Worm (Caenorhabditis elegans): ENCODE results near the gene Y53F4B.43.
"Not testable (repeated sequence)": the region's sequence is repeated elsewhere in the genome, so short reads cannot be mapped to it uniquely, and the experiment has no call there.

Gene Y53F4B.43

DNA sequence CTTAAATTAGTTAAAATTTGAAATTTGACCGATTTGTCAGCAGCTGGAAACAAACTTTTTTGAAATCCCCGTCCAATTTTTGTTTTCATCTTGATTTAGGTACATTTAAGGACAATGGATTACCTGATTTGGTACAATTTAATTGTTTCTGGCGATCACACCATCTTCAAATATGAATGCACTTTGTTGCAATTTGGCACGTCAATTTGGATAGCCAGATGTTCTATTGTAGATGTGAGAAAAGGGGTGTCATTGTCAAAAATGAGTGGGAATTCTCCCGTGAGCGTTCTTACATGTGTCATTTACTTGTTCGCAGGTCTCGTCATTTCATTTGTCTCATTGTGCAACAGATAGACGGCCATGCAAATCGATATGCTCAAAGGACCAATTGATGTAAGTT is at the start of gene Y53F4B.43:
Y53F4B.43 (plus strand) TSS at position 301 of the 400 bp plus-strand sequence.
- TF ChIP-seq ets-7, tra-4, F13C5.2 (tag; optimal IDR thresholded peaks at IDR 0.05): not testable (repeated sequence)

DNA sequence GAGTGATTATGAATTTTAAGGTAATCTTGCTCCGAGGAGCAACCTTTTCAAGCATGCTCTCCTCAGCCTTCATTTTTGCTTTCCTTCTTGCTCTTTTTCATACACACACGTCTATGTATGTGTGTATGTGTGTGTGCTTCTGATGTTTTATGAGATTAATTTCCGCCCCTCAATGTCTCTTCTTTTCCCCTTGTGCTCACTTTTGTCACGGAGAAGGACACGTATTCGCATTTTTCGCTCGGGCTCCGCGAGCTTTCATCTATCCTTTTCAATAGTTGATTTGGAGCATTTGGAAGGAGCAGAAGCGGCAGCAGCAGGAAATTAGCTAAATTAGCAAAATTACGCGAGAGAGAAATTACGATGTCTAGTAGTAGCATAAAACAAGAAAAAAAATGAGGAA is 47.9 kb upstream of the Y53F4B.43 start:
- TF ChIP-seq flt-1 (GFP tag; IDR thresholded peaks at IDR 0.05): no peak
- no peak for TF ChIP-seq hmg-4 (GFP tag; optimal IDR thresholded peaks at IDR 0.05)
- no peak for TF ChIP-seq tra-4 (tag; optimal IDR thresholded peaks at IDR 0.05)
- no peak for TF ChIP-seq hnd-1 (tag; optimal IDR thresholded peaks at IDR 0.05)
- no peak for TF ChIP-seq B0310.2 (tag; optimal IDR thresholded peaks at IDR 0.05)
- no peak for TF ChIP-seq ceh-36 (tag; optimal IDR thresholded peaks at IDR 0.05)
- TF ChIP-seq tbx-11 (GFP tag; IDR thresholded peaks at IDR 0.05): no peak
- no peak for TF ChIP-seq ets-7 (tag; optimal IDR thresholded peaks at IDR 0.05)
- no peak for TF ChIP-seq scrt-1 (GFP tag; IDR thresholded peaks at IDR 0.05)
- TF ChIP-seq F13C5.2 (tag; optimal IDR thresholded peaks at IDR 0.05): no peak
- no peak for TF ChIP-seq sea-1 (GFP tag; conservative IDR thresholded peaks at IDR 0.05)
- no peak for TF ChIP-seq ceh-13 (GFP tag; optimal IDR thresholded peaks at IDR 0.05)
- TF ChIP-seq pes-1 (GFP tag; IDR thresholded peaks at IDR 0.05): no peak
- TF ChIP-seq hmbx-1 (tag; optimal IDR thresholded peaks at IDR 0.05): no peak
- no peak for TF ChIP-seq ama-1 (optimal IDR thresholded peaks at IDR 0.05)
- TF ChIP-seq aly-1 (tag; optimal IDR thresholded peaks at IDR 0.05): no peak
- no peak for TF ChIP-seq tbx-37 (GFP tag; conservative IDR thresholded peaks at IDR 0.05)

ce11 chrII:14940980-14941379 is 47.3 kb upstream of the Y53F4B.43 start:
- TF ChIP-seq hmg-4 (GFP tag; optimal IDR thresholded peaks at IDR 0.05) (no peak), B0310.2 (tag; optimal IDR thresholded peaks at IDR 0.05) (no peak), tbx-11 (GFP tag; IDR thresholded peaks at IDR 0.05) (no peak), ceh-36 (tag; optimal IDR thresholded peaks at IDR 0.05) (no peak), tra-4 (tag; optimal IDR thresholded peaks at IDR 0.05) (no peak), flt-1 (GFP tag; IDR thresholded peaks at IDR 0.05) (no peak), aly-1 (tag; optimal IDR thresholded peaks at IDR 0.05) (no peak), ets-7 (tag; optimal IDR thresholded peaks at IDR 0.05) (no peak), scrt-1 (GFP tag; IDR thresholded peaks at IDR 0.05) (no peak), F13C5.2 (tag; optimal IDR thresholded peaks at IDR 0.05) (no peak)

ce11 chrII:14945518-14945917 is 42.8 kb upstream of the Y53F4B.43 start:
- TF ChIP-seq hnd-1 (tag; optimal IDR thresholded peaks at IDR 0.05): no peak
- TF ChIP-seq scrt-1 (GFP tag; IDR thresholded peaks at IDR 0.05): no peak
- TF ChIP-seq sea-1 (GFP tag; conservative IDR thresholded peaks at IDR 0.05): no peak

ce11 chrII:14946545-14946944 is 41.7 kb upstream of the Y53F4B.43 start:
- TF ChIP-seq hnd-1 (tag; optimal IDR thresholded peaks at IDR 0.05) (no peak), scrt-1 (GFP tag; IDR thresholded peaks at IDR 0.05) (no peak), sea-1 (GFP tag; conservative IDR thresholded peaks at IDR 0.05) (no peak)

- TF ChIP-seq tra-4 (tag; optimal IDR thresholded peaks at IDR 0.05) (no peak), ceh-36 (tag; optimal IDR thresholded peaks at IDR 0.05) (no peak), aly-1 (tag; optimal IDR thresholded peaks at IDR 0.05) (no peak)
Measured at ce11 chrII:14952464-14953064, 35.7 kb upstream of the Y53F4B.43 start.

DNA sequence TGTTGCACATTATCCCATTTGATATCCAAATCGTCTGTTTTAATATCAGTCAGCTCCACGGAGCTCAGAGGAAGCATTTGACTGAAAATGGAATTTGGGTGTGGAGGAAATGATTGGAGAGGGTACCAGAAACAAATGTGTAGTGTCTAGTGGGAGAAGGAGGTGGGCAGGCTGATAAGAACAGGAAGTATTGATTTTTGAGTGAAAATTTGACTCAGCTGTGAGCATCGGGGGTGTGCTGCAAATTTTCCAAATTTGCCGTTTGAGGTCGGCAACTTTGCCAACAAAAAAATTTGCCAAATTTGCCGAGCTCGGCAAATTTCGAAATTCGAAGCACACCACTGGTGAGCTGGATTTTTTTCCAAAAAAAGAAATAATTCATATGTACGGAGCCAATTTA is 30.2 kb upstream of the Y53F4B.43 start, which contains the start of gene Y53F4B.1:
Y53F4B.1 (minus strand) TSS at position 101 of the 400 bp plus-strand sequence.
- TF ChIP-seq tra-4 (tag; optimal IDR thresholded peaks at IDR 0.05) (no peak), aly-1 (tag; optimal IDR thresholded peaks at IDR 0.05) (no peak), tbx-11 (GFP tag; IDR thresholded peaks at IDR 0.05) (no peak), flt-1 (GFP tag; IDR thresholded peaks at IDR 0.05) (no peak), pes-1 (GFP tag; IDR thresholded peaks at IDR 0.05) (no peak), ama-1 (optimal IDR thresholded peaks at IDR 0.05) (no peak), tbx-37 (GFP tag; conservative IDR thresholded peaks at IDR 0.05) (no peak), F13C5.2 (tag; optimal IDR thresholded peaks at IDR 0.05) (no peak), hmbx-1 (tag; optimal IDR thresholded peaks at IDR 0.05) (no peak), ceh-13 (GFP tag; optimal IDR thresholded peaks at IDR 0.05) (no peak), hnd-1 (tag; optimal IDR thresholded peaks at IDR 0.05) (no peak), B0310.2 (tag; optimal IDR thresholded peaks at IDR 0.05) (no peak), hmg-4 (GFP tag; optimal IDR thresholded peaks at IDR 0.05) (no peak), scrt-1 (GFP tag; IDR thresholded peaks at IDR 0.05) (no peak), ceh-36 (tag; optimal IDR thresholded peaks at IDR 0.05) (no peak), ets-7 (tag; optimal IDR thresholded peaks at IDR 0.05) (no peak), sea-1 (GFP tag; conservative IDR thresholded peaks at IDR 0.05) (no peak)

ce11 chrII:14959273-14959672 is 29.0 kb upstream of the Y53F4B.43 start:
- TF ChIP-seq aly-1 (tag; optimal IDR thresholded peaks at IDR 0.05) (no peak), pes-1 (GFP tag; IDR thresholded peaks at IDR 0.05) (no peak), ceh-36 (tag; optimal IDR thresholded peaks at IDR 0.05) (no peak)

- TF ChIP-seq aly-1 (tag; optimal IDR thresholded peaks at IDR 0.05) (no peak), B0310.2 (tag; optimal IDR thresholded peaks at IDR 0.05) (no peak), tbx-11 (GFP tag; IDR thresholded peaks at IDR 0.05) (no peak), tbx-37 (GFP tag; conservative IDR thresholded peaks at IDR 0.05) (no peak), sea-1 (GFP tag; conservative IDR thresholded peaks at IDR 0.05) (no peak), hmbx-1 (tag; optimal IDR thresholded peaks at IDR 0.05) (no peak), ceh-36 (tag; optimal IDR thresholded peaks at IDR 0.05) (no peak), scrt-1 (GFP tag; IDR thresholded peaks at IDR 0.05) (no peak), tra-4 (tag; optimal IDR thresholded peaks at IDR 0.05) (no peak), hnd-1 (tag; optimal IDR thresholded peaks at IDR 0.05) (no peak), ama-1 (optimal IDR thresholded peaks at IDR 0.05) (no peak), hmg-4 (GFP tag; optimal IDR thresholded peaks at IDR 0.05) (no peak), ceh-13 (GFP tag; optimal IDR thresholded peaks at IDR 0.05) (no peak), ets-7 (tag; optimal IDR thresholded peaks at IDR 0.05) (no peak), pes-1 (GFP tag; IDR thresholded peaks at IDR 0.05) (no peak), flt-1 (GFP tag; IDR thresholded peaks at IDR 0.05) (no peak), F13C5.2 (tag; optimal IDR thresholded peaks at IDR 0.05) (no peak)
Measured at ce11 chrII:14964008-14964407, 24.3 kb upstream of the Y53F4B.43 start, which contains the start of gene elo-9. Gene elo-9 (minus strand): TSS chrII:14964108.
